Worm (Caenorhabditis elegans) whole organism, late embryonic: Measurements from ENCODE around the gene F23D12.2.

Experiments used
- ama-1 ChIP-seq: fragments of 150-350 bp; optimal IDR thresholded peaks from 2 replicates; lab custom pipeline; 2014
- odd-2 ChIP-seq: sonication (generic microtip); optimal IDR thresholded peaks from 2 replicates; lab custom pipeline; 2017; ENCODE audit warnings: antibody characterized with exemption, mild to moderate bottlenecking, missing genetic modification characterization, missing compliant biosample characterization
- pag-3 ChIP-seq: sonication (generic microtip); optimal IDR thresholded peaks from 2 replicates; lab custom pipeline; 2016; ENCODE audit warnings: missing compliant biosample characterization, missing genetic modification characterization, borderline replicate concordance
- tbx-2 ChIP-seq: sonication (generic microtip); optimal IDR thresholded peaks from 2 replicates; lab custom pipeline; 2016; ENCODE audit warnings: missing genetic modification characterization, missing compliant biosample characterization

ce11 chrX:14447498-14447897 lies 26.1 kb upstream of the F23D12.2 start:
- no peak for TF ChIP-seq pag-3 (tag; lab: Kevin White, UChicago)
- TF ChIP-seq odd-2 (tag; lab: Kevin White, UChicago) = no peak
- no peak for TF ChIP-seq tbx-2 (tag; lab: Kevin White, UChicago)
- TF ChIP-seq ama-1 (lab: Kevin White, UChicago) = no peak
